Fruit fly (Drosophila melanogaster) whole organism, embryonic: ENCODE data around the gene Eo.

ENCODE experiments used
- CG11085 ChIP-seq: fragments of 200-800 bp; sonication (Bioruptor generic); IDR thresholded peaks from 2 replicates; pipeline ENCODE4 v1.3.6; 2022; ENCODE audit warnings: missing biosample characterization, missing genetic modification characterization
- CG11093 ChIP-seq: fragments of 200-800 bp; sonication (Bioruptor generic); IDR thresholded peaks from 3 replicates; pipeline ENCODE4 v1.3.6; 2022; ENCODE audit warnings: missing biosample characterization, missing genetic modification characterization
- CG11723 ChIP-seq: fragments of 200-800 bp; sonication (Bioruptor generic); optimal IDR thresholded peaks from 2 replicates; lab custom pipeline; 2017; ENCODE audit warnings: missing biosample characterization, mild to moderate bottlenecking, missing genetic modification characterization
- CG12104 ChIP-seq: fragments of 200-800 bp; sonication (Bioruptor generic); optimal IDR thresholded peaks from 3 replicates; lab custom pipeline; 2016; ENCODE audit warnings: missing biosample characterization, missing genetic modification characterization
- CG12391 ChIP-seq: fragments of 200-800 bp; sonication (Bioruptor generic); optimal IDR thresholded peaks from 3 replicates; lab custom pipeline; 2018; ENCODE audit warnings: missing biosample characterization, mild to moderate bottlenecking, missing genetic modification characterization, moderate library complexity
- CG12659 ChIP-seq: fragments of 200-800 bp; sonication (Bioruptor generic); optimal IDR thresholded peaks from 3 replicates; lab custom pipeline; 2017; ENCODE audit warnings: mild to moderate bottlenecking, missing biosample characterization, missing genetic modification reagents, missing genetic modification characterization
- CG15479 ChIP-seq: fragments of 200-800 bp; sonication (Bioruptor generic); optimal IDR thresholded peaks from 3 replicates; lab custom pipeline; 2019; ENCODE audit warnings: missing biosample characterization, mild to moderate bottlenecking, missing genetic modification characterization, moderate library complexity
- CG1603 ChIP-seq: fragments of 200-800 bp; sonication (Bioruptor generic); optimal IDR thresholded peaks from 2 replicates; lab custom pipeline; 2019; ENCODE audit warnings: missing biosample characterization, mild to moderate bottlenecking, missing genetic modification characterization, moderate library complexity
- CG16813 ChIP-seq: fragments of 200-800 bp; sonication (Bioruptor generic); IDR thresholded peaks from 3 replicates; pipeline ENCODE4 v1.3.6; 2022; ENCODE audit warnings: missing biosample characterization, missing genetic modification characterization; ENCODE audit not compliant: partially characterized antibody
- CG17568 ChIP-seq: fragments of 200-800 bp; sonication (Bioruptor generic); optimal IDR thresholded peaks from 2 replicates; lab custom pipeline; 2018; ENCODE audit warnings: missing biosample characterization, mild to moderate bottlenecking, missing genetic modification characterization, moderate library complexity
- CG18011 ChIP-seq: fragments of 200-800 bp; sonication (Bioruptor generic); optimal IDR thresholded peaks from 2 replicates; lab custom pipeline; 2017; ENCODE audit warnings: missing biosample characterization, missing genetic modification characterization, mild to moderate bottlenecking, moderate library complexity, missing genotype
- CG18262 ChIP-seq: fragments of 200-800 bp; optimal IDR thresholded peaks from 3 replicates; lab custom pipeline; 2019; ENCODE audit warnings: missing biosample characterization, mild to moderate bottlenecking, missing genetic modification characterization, moderate library complexity
- CG2120 ChIP-seq: fragments of 200-800 bp; sonication (Bioruptor generic); optimal IDR thresholded peaks from 3 replicates; lab custom pipeline; 2016; ENCODE audit warnings: missing biosample characterization, missing genetic modification characterization
- CG30403 ChIP-seq: fragments of 200-800 bp; sonication (Bioruptor generic); optimal IDR thresholded peaks from 3 replicates; lab custom pipeline; 2016; ENCODE audit warnings: missing biosample characterization, missing genetic modification characterization
- CG3065 ChIP-seq: fragments of 200-800 bp; sonication (Bioruptor generic); optimal IDR thresholded peaks from 2 replicates; lab custom pipeline; 2016; ENCODE audit warnings: missing biosample characterization, missing genetic modification characterization
- CG3281 ChIP-seq: fragments of 200-800 bp; sonication (Bioruptor generic); optimal IDR thresholded peaks from 3 replicates; lab custom pipeline; 2017; ENCODE audit warnings: missing biosample characterization, mild to moderate bottlenecking, missing genetic modification characterization
- CG4424 ChIP-seq: fragments of 200-800 bp; sonication (Bioruptor generic); optimal IDR thresholded peaks from 3 replicates; lab custom pipeline; 2016; ENCODE audit warnings: missing biosample characterization, missing genetic modification characterization
- CG4707 ChIP-seq: fragments of 200-800 bp; sonication (Bioruptor generic); optimal IDR thresholded peaks from 2 replicates; lab custom pipeline; 2018; ENCODE audit warnings: missing biosample characterization, mild to moderate bottlenecking, missing genetic modification characterization, moderate library complexity
- CG6689 ChIP-seq: fragments of 200-800 bp; sonication (Bioruptor generic); IDR thresholded peaks from 2 replicates; pipeline ENCODE4 v1.3.6; 2022; ENCODE audit warnings: missing biosample characterization, missing genetic modification characterization
- Camta ChIP-seq: fragments of 200-800 bp; sonication (Bioruptor generic); optimal IDR thresholded peaks from 2 replicates; lab custom pipeline; 2016; ENCODE audit warnings: missing biosample characterization, missing genetic modification characterization
- Chrac-16 ChIP-seq: fragments of 200-800 bp; sonication (Bioruptor generic); optimal IDR thresholded peaks from 3 replicates; lab custom pipeline; 2016; ENCODE audit warnings: missing biosample characterization, missing genetic modification characterization
- D19A ChIP-seq: fragments of 200-800 bp; optimal IDR thresholded peaks from 3 replicates; lab custom pipeline; 2019; ENCODE audit warnings: missing biosample characterization, mild to moderate bottlenecking, missing genetic modification characterization, moderate library complexity
- Eip74EF ChIP-seq, 2 experiments: fragments of 200-800 bp in 1 of 2; fragments of >200 bp in 1 of 2; sonication (Bioruptor generic) in 1 of 2; optimal IDR thresholded peaks; 2 replicates each; lab custom pipeline; 2017 to 2019; ENCODE audit warnings: missing biosample characterization in 2 of 2, missing genetic modification characterization in 2 of 2, mild to moderate bottlenecking in 1 of 2, moderate library complexity in 1 of 2
- Lhr ChIP-seq: fragments of 200-800 bp; sonication (Bioruptor generic); optimal IDR thresholded peaks from 3 replicates; lab custom pipeline; 2017; ENCODE audit warnings: mild to moderate bottlenecking, missing biosample characterization, missing genetic modification reagents, missing genetic modification characterization
- MESR4 ChIP-seq: fragments of 200-800 bp; sonication (Bioruptor generic); optimal IDR thresholded peaks from 2 replicates; lab custom pipeline; 2018; ENCODE audit warnings: missing biosample characterization, mild to moderate bottlenecking, missing genetic modification characterization, moderate library complexity
- Mad ChIP-seq: fragments of 200-800 bp; sonication (Bioruptor generic); optimal IDR thresholded peaks from 2 replicates; lab custom pipeline; 2016; ENCODE audit warnings: missing biosample characterization, missing genetic modification characterization
- Med ChIP-seq: fragments of 200-800 bp; sonication (Bioruptor generic); peaks from one replicate; lab custom pipeline; 2016; ENCODE audit warnings: missing biosample characterization, missing genetic modification characterization, mild to moderate bottlenecking, inconsistent platforms, moderate library complexity
- NC2β ChIP-seq: fragments of 200-800 bp; sonication (Bioruptor generic); optimal IDR thresholded peaks from 2 replicates; lab custom pipeline; 2016; ENCODE audit warnings: missing biosample characterization, missing genetic modification characterization
- NK7.1 ChIP-seq: fragments of 200-800 bp; sonication (Bioruptor generic); optimal IDR thresholded peaks from 3 replicates; lab custom pipeline; 2016; ENCODE audit warnings: missing biosample characterization, missing genetic modification characterization
- Nf-YB ChIP-seq: fragments of 200-800 bp; sonication (Bioruptor generic); optimal IDR thresholded peaks from 3 replicates; lab custom pipeline; 2019; ENCODE audit warnings: missing biosample characterization, mild to moderate bottlenecking, missing genetic modification characterization, moderate library complexity
- NfI ChIP-seq: fragments of 200-800 bp; sonication (Bioruptor generic); optimal IDR thresholded peaks from 3 replicates; lab custom pipeline; 2018; ENCODE audit warnings: missing biosample characterization, mild to moderate bottlenecking, missing genetic modification characterization, moderate library complexity
- Oli ChIP-seq: fragments of 200-800 bp; sonication (Bioruptor generic); optimal IDR thresholded peaks from 2 replicates; lab custom pipeline; 2018; ENCODE audit warnings: missing biosample characterization, mild to moderate bottlenecking, missing genetic modification characterization, moderate library complexity
- Pdp1 ChIP-seq, 2 experiments: fragments of 200-800 bp; sonication (Bioruptor generic); optimal IDR thresholded peaks; 3 replicates each; lab custom pipeline; 2016; ENCODE audit warnings: missing biosample characterization in 2 of 2, missing genetic modification characterization in 2 of 2, mild to moderate bottlenecking in 1 of 2, moderate library complexity in 1 of 2
- Sox102F ChIP-seq: fragments of 200-800 bp; sonication (Bioruptor generic); optimal IDR thresholded peaks from 2 replicates; lab custom pipeline; 2018; ENCODE audit warnings: missing biosample characterization, mild to moderate bottlenecking, missing genetic modification characterization, moderate library complexity
- ci ChIP-seq: fragments of 200-800 bp; sonication (Bioruptor generic); IDR thresholded peaks from 3 replicates; pipeline ENCODE4 v1.3.6; 2022; ENCODE audit warnings: missing biosample characterization, missing genetic modification characterization
- dmrt99B ChIP-seq: fragments of 200-800 bp; sonication (Bioruptor generic); optimal IDR thresholded peaks from 2 replicates; lab custom pipeline; 2018; ENCODE audit warnings: missing biosample characterization, mild to moderate bottlenecking, missing genetic modification characterization, moderate library complexity
- eve ChIP-seq, 2 experiments: fragments of >200 bp; optimal IDR thresholded peaks; 2 replicates each; lab custom pipeline; 2017; ENCODE audit warnings: missing biosample characterization in 2 of 2, missing genetic modification characterization in 2 of 2
- gcm ChIP-seq: fragments of 200-800 bp; sonication (Bioruptor generic); optimal IDR thresholded peaks from 2 replicates; lab custom pipeline; 2019; ENCODE audit warnings: missing biosample characterization, mild to moderate bottlenecking, missing genetic modification characterization, moderate library complexity
- gcm2 ChIP-seq: fragments of 200-800 bp; sonication (Bioruptor generic); optimal IDR thresholded peaks from 2 replicates; lab custom pipeline; 2016; ENCODE audit warnings: missing biosample characterization, missing genetic modification characterization
- nom ChIP-seq: fragments of 200-800 bp; sonication (Bioruptor generic); optimal IDR thresholded peaks from 2 replicates; lab custom pipeline; 2017; ENCODE audit warnings: missing biosample characterization, missing genetic modification characterization, mild to moderate bottlenecking, moderate library complexity, missing genetic modification reagents
- pan ChIP-seq, 4 experiments: fragments of >200 bp in 3 of 4; fragments of 200-800 bp in 1 of 4; sonication (Bioruptor generic) in 1 of 4; optimal IDR thresholded peaks in 3 of 4; IDR thresholded peaks in 1 of 4; 2 replicates each; pipeline versions ENCODE4 v1.3.6 to Lab custom; 2017 to 2022; ENCODE audit warnings: missing biosample characterization in 2 of 4, missing genetic modification characterization in 2 of 4, mixed read lengths in 1 of 4
- pnt ChIP-seq: fragments of 200-800 bp; sonication (Bioruptor generic); optimal IDR thresholded peaks from 3 replicates; lab custom pipeline; 2016; ENCODE audit warnings: missing biosample characterization, missing genetic modification characterization
- pzg ChIP-seq: fragments of 200-800 bp; sonication (Bioruptor generic); optimal IDR thresholded peaks from 3 replicates; lab custom pipeline; 2018; ENCODE audit warnings: missing biosample characterization, mild to moderate bottlenecking, missing genetic modification characterization, moderate library complexity
- sob ChIP-seq: fragments of 200-800 bp; sonication (Bioruptor generic); IDR thresholded peaks from 2 replicates; pipeline ENCODE4 v1.3.6; 2022; ENCODE audit warnings: missing biosample characterization, missing genetic modification characterization
- sqz ChIP-seq: fragments of 200-800 bp; sonication (Bioruptor generic); optimal IDR thresholded peaks from 3 replicates; lab custom pipeline; 2018; ENCODE audit warnings: missing biosample characterization, mild to moderate bottlenecking, missing genetic modification characterization
- sr ChIP-seq: fragments of 200-800 bp; sonication (Bioruptor generic); IDR thresholded peaks from 3 replicates; pipeline ENCODE4 v1.3.6; 2022; ENCODE audit warnings: missing biosample characterization, missing genetic modification characterization
- stwl ChIP-seq: fragments of 200-800 bp; sonication (Bioruptor generic); optimal IDR thresholded peaks from 3 replicates; lab custom pipeline; 2018; ENCODE audit warnings: missing biosample characterization, mild to moderate bottlenecking, missing genetic modification characterization, moderate library complexity

The Eo gene

dm6 chrX:14952097-14952844, 33.7 kb upstream of the Eo start (continued):
- TF ChIP-seq Nf-YB (GFP tag; lab: Kevin White, UChicago), result peak; percentile 29
- no peak for TF ChIP-seq pzg
- TF ChIP-seq CG4424 (GFP tag; lab: Kevin White, UChicago), result peak; percentile 43
- TF ChIP-seq gcm (GFP tag; lab: Kevin White, UChicago), result peak; percentile 11
- TF ChIP-seq NK7.1 (GFP tag; lab: Kevin White, UChicago), result no peak
- peak; percentile 87 for TF ChIP-seq CG1603 (tag; lab: Kevin White, UChicago)
- no peak for TF ChIP-seq CG3065
- peak; percentile 30 for TF ChIP-seq D19A (tag; lab: Kevin White, UChicago)
- TF ChIP-seq CG15479 (GFP tag; lab: Kevin White, UChicago), result peak; percentile 16
- peak; percentile 37 for TF ChIP-seq CG6689
- peak; percentile 66 for TF ChIP-seq dmrt99B (tag; lab: Kevin White, UChicago)
- peak; percentile 2 for TF ChIP-seq Mad (GFP tag; lab: Kevin White, UChicago)
- peak; percentile 7 for TF ChIP-seq pnt
- TF ChIP-seq gcm2 (GFP tag; lab: Kevin White, UChicago), result no peak
- TF ChIP-seq CG11093 (GFP tag; lab: Robert Waterston, UW), result no peak
- TF ChIP-seq pan (optimal IDR thresholded peaks at IDR 0.05; lab: Kevin White, UChicago), result no peak
- TF ChIP-seq pan (GFP tag; optimal IDR thresholded peaks at IDR 0.05 in 1 of 2, IDR thresholded peaks at IDR 0.05 in 1 of 2), result peak in 1 of 2 experiments; percentile 35
- no peak for TF ChIP-seq stwl (tag; lab: Kevin White, UChicago)
- peak in 1 of 2 experiments; percentile 61 for TF ChIP-seq Eip74EF (GFP tag; optimal IDR thresholded peaks at IDR 0.05; lab: Kevin White, UChicago)
- TF ChIP-seq sqz (GFP tag; lab: Kevin White, UChicago), result peak; percentile 33
- TF ChIP-seq CG3281 (GFP tag; lab: Kevin White, UChicago), result peak; percentile 5
- TF ChIP-seq Camta, result no peak
- TF ChIP-seq NfI (GFP tag; lab: Kevin White, UChicago), result peak; percentile 15
- no peak for TF ChIP-seq nom
- peak in 1 of 2 experiments; percentile 20 for TF ChIP-seq eve (GFP tag; optimal IDR thresholded peaks at IDR 0.05; lab: Kevin White, UChicago)
- TF ChIP-seq Lhr (GFP tag; lab: Kevin White, UChicago), result no peak
- TF ChIP-seq CG17568 (GFP tag; lab: Kevin White, UChicago), result no peak
- no peak for TF ChIP-seq MESR4 (GFP tag; lab: Kevin White, UChicago)
- peak; percentile 83 for TF ChIP-seq ci (GFP tag; lab: Robert Waterston, UW)
- no peak for TF ChIP-seq CG12104
- peak; percentile 49 for TF ChIP-seq Chrac-16 (GFP tag; lab: Kevin White, UChicago)
- TF ChIP-seq CG16813 (GFP tag; lab: Robert Waterston, UW), result no peak
- TF ChIP-seq sob (GFP tag; lab: Robert Waterston, UW), result no peak
- TF ChIP-seq CG12659 (GFP tag; lab: Kevin White, UChicago), result peak; percentile 39
- no peak for TF ChIP-seq CG18011
- TF ChIP-seq CG4707, result peak; percentile 96
- 0 out of 3 replicates have a peak, but pooled peaks have one; percentile 27 for TF ChIP-seq sr (GFP tag; lab: Robert Waterston, UW)
- TF ChIP-seq Med (GFP tag; lab: Kevin White, UChicago), result peak; percentile 78
- peak; percentile 58 for TF ChIP-seq CG12391 (tag; lab: Kevin White, UChicago)
- peak; percentile 12 for TF ChIP-seq NC2β (GFP tag; lab: Kevin White, UChicago)
- TF ChIP-seq Sox102F (GFP tag; lab: Kevin White, UChicago), result peak; percentile 74
- TF ChIP-seq Pdp1 (GFP tag; optimal IDR thresholded peaks at IDR 0.05; lab: Kevin White, UChicago), result peak in 1 of 2 experiments; percentile 69
- no peak for TF ChIP-seq CG2120 (GFP tag; lab: Kevin White, UChicago)
- TF ChIP-seq CG11723 (GFP tag; lab: Kevin White, UChicago), result peak; percentile 0
- peak; percentile 63 for TF ChIP-seq CG18262 (tag; lab: Kevin White, UChicago)
- peak; percentile 57 for TF ChIP-seq CG30403
- TF ChIP-seq Oli (tag; lab: Kevin White, UChicago), result peak; percentile 57
- no peak for TF ChIP-seq CG11085
